Worm (Caenorhabditis elegans): ENCODE measurements around the gene ZK355.8.

- TF ChIP-seq nfya-2 (GFP tag; IDR thresholded peaks at IDR 0.05) (no peak), D2030.7 (GFP tag; IDR thresholded peaks at IDR 0.05) (no peak), lin-35 (GFP tag; optimal IDR thresholded peaks at IDR 0.05) (no peak)
Measured at ce11 chrII:2967064-2967463, 39.5 kb downstream of the ZK355.8 start.
